3 worm cellular contexts compared by ENCODE assay signal in the genomic region with DNA sequence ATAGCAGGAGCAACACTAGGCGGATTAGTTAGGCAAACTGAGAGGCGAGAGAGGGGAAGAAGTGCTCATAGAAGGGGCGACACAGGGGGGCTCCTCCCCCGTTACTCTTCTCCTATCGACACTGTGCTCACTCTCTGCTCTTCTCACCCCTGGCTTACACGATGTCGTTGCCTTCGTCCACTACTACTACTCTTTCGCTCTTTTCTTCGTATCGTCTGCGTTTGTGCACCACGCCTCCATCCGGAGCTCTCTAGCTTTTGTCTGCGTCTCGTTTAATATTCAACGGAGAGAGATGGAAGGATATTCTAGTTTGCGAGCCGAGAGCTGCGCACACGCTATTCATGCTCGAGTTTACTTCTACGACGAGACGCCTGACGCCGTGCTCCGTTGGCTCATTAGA.
TF ChIP-seq lines count a peak whose summit lies in the region.

No protein-coding gene starts in this region.

TF ChIP-seq in whole organism, L1 larva, 84 proteins besides CTCF, POLR2A, EP300 and RAD21 (continued from another document and continues in another):
- TF ChIP-seq nhr-47 (tag; optimal IDR thresholded peaks at IDR 0.05; lab: Kevin White, UChicago), result peak; percentile 64
- TF ChIP-seq sox-4 (tag; optimal IDR thresholded peaks at IDR 0.05; lab: Kevin White, UChicago), result peak; percentile 9
- no peak for TF ChIP-seq fos-1 (tag; optimal IDR thresholded peaks at IDR 0.05; lab: Kevin White, UChicago)
- TF ChIP-seq hlh-4 (tag; optimal IDR thresholded peaks at IDR 0.05; lab: Kevin White, UChicago), result no peak
- TF ChIP-seq lir-3 (tag; optimal IDR thresholded peaks at IDR 0.05; lab: Kevin White, UChicago; ENCODE audit: poor library complexity), result no peak
- TF ChIP-seq tbx-2 (tag; optimal IDR thresholded peaks at IDR 0.05; lab: Kevin White, UChicago), result peak; percentile 42
- no peak for TF ChIP-seq nhr-90 (tag; optimal IDR thresholded peaks at IDR 0.05; lab: Kevin White, UChicago; ENCODE audit: poor library complexity)
- TF ChIP-seq ets-5 (GFP tag; IDR thresholded peaks at IDR 0.05; lab: Robert Waterston, UW), result no peak
- TF ChIP-seq mab-9 (GFP tag; IDR thresholded peaks at IDR 0.05; lab: Robert Waterston, UW), result peak; percentile 47; the same call in 1 of the 2 replicates
- peak; percentile 45; the same call in 1 of the 2 replicates for TF ChIP-seq isw-1 (GFP tag; IDR thresholded peaks at IDR 0.05; lab: Robert Waterston, UW)
- TF ChIP-seq lin-35 (GFP tag; optimal IDR thresholded peaks at IDR 0.05; lab: Kevin White, UChicago), result peak in 1 of 2 experiments; percentile 31
- no peak for TF ChIP-seq ceh-88 (GFP tag; IDR thresholded peaks at IDR 0.05; lab: Robert Waterston, UW)
- TF ChIP-seq alr-1 (tag; optimal IDR thresholded peaks at IDR 0.05; lab: Kevin White, UChicago; ENCODE audit: borderline replicate concordance), result no peak
- TF ChIP-seq ces-1 (GFP tag; optimal IDR thresholded peaks at IDR 0.05; lab: Kevin White, UChicago), result no peak
- no peak for TF ChIP-seq ceh-90 (tag; optimal IDR thresholded peaks at IDR 0.05; lab: Kevin White, UChicago)
- TF ChIP-seq sptf-1 (tag; optimal IDR thresholded peaks at IDR 0.05; lab: Kevin White, UChicago), result no peak
- no peak for TF ChIP-seq ama-1 (optimal IDR thresholded peaks at IDR 0.05; lab: Kevin White, UChicago)
- peak; percentile 42 for TF ChIP-seq skn-1 (tag; optimal IDR thresholded peaks at IDR 0.05; lab: Kevin White, UChicago)
- no peak for TF ChIP-seq lin-13 (GFP tag; optimal IDR thresholded peaks at IDR 0.05; lab: Kevin White, UChicago)
- TF ChIP-seq nhr-28 (tag; optimal IDR thresholded peaks at IDR 0.05; lab: Kevin White, UChicago), result no peak
- peak; percentile 92 for TF ChIP-seq fkh-8 (tag; optimal IDR thresholded peaks at IDR 0.05; lab: Kevin White, UChicago)
- TF ChIP-seq efl-1 (optimal IDR thresholded peaks at IDR 0.05; lab: Kevin White, UChicago), result peak; percentile 22 to 40
- TF ChIP-seq efl-1 (GFP tag; optimal IDR thresholded peaks at IDR 0.05 in 1 of 2; lab: Kevin White, UChicago), result no peak
- TF ChIP-seq C16A3.4 (tag; optimal IDR thresholded peaks at IDR 0.05; lab: Kevin White, UChicago), result no peak
- TF ChIP-seq jun-1 (tag; optimal IDR thresholded peaks at IDR 0.05; lab: Kevin White, UChicago), result peak; percentile 22
- TF ChIP-seq aha-1 (tag; optimal IDR thresholded peaks at IDR 0.05; lab: Kevin White, UChicago), result no peak
- TF ChIP-seq mef-2 (tag; optimal IDR thresholded peaks at IDR 0.05; lab: Kevin White, UChicago), result no peak
- peak; percentile 36 for TF ChIP-seq dsc-1 (tag; optimal IDR thresholded peaks at IDR 0.05; lab: Kevin White, UChicago)
- no peak for TF ChIP-seq hlh-17 (GFP tag; optimal IDR thresholded peaks at IDR 0.05; lab: Kevin White, UChicago; ENCODE audit: borderline replicate concordance)
- TF ChIP-seq C04F5.9 (tag; optimal IDR thresholded peaks at IDR 0.05; lab: Kevin White, UChicago), result no peak
- TF ChIP-seq pqm-1 (tag; optimal IDR thresholded peaks at IDR 0.05; lab: Kevin White, UChicago), result no peak
- peak in 1 of 2 experiments; percentile 31 for TF ChIP-seq egl-27 (tag; optimal IDR thresholded peaks at IDR 0.05; lab: Kevin White, UChicago)
- no peak for TF ChIP-seq sup-37 (GFP tag; optimal IDR thresholded peaks at IDR 0.05; lab: Kevin White, UChicago)
- no peak for TF ChIP-seq unc-30 (tag; optimal IDR thresholded peaks at IDR 0.05; lab: Kevin White, UChicago)
- no peak for TF ChIP-seq fkh-4 (tag; optimal IDR thresholded peaks at IDR 0.05; lab: Kevin White, UChicago; ENCODE audit: borderline replicate concordance)
- peak; percentile 64 for TF ChIP-seq nhr-71 (tag; optimal IDR thresholded peaks at IDR 0.05; lab: Kevin White, UChicago)
- TF ChIP-seq vab-15 (tag; optimal IDR thresholded peaks at IDR 0.05; lab: Kevin White, UChicago), result no peak
- TF ChIP-seq unc-86 (tag; optimal IDR thresholded peaks at IDR 0.05; lab: Kevin White, UChicago), result peak; percentile 59
- TF ChIP-seq ceh-63 (GFP tag; optimal IDR thresholded peaks at IDR 0.05; lab: Kevin White, UChicago), result peak; percentile 33
- peak; percentile 87 for TF ChIP-seq fkh-10 (GFP tag; optimal IDR thresholded peaks at IDR 0.05; lab: Kevin White, UChicago)
- TF ChIP-seq lin-15B (tag; optimal IDR thresholded peaks at IDR 0.05; lab: Kevin White, UChicago), result no peak
- TF ChIP-seq pag-3 (tag; optimal IDR thresholded peaks at IDR 0.05; lab: Kevin White, UChicago; ENCODE audit: borderline replicate concordance, insufficient read depth), result no peak

TF ChIP-seq in whole organism, L3 larva, 47 proteins besides CTCF, POLR2A, EP300 and RAD21 (continued from another document):
- TF ChIP-seq ceh-82 (tag; optimal IDR thresholded peaks at IDR 0.05; lab: Kevin White, UChicago) (no peak), unc-39 (tag; optimal IDR thresholded peaks at IDR 0.05; lab: Kevin White, UChicago) (no peak), pqm-1 (tag; optimal IDR thresholded peaks at IDR 0.05; lab: Kevin White, UChicago) (no peak), lin-39 (tag; optimal IDR thresholded peaks at IDR 0.05; lab: Kevin White, UChicago) (peak; percentile 48), tbx-2 (tag; optimal IDR thresholded peaks at IDR 0.05; lab: Kevin White, UChicago) (peak; percentile 20), elt-2 (tag; optimal IDR thresholded peaks at IDR 0.05; lab: Kevin White, UChicago) (no peak), nhr-11 (tag; optimal IDR thresholded peaks at IDR 0.05; lab: Kevin White, UChicago) (peak; percentile 28), R02D3.7 (tag; optimal IDR thresholded peaks at IDR 0.05; lab: Kevin White, UChicago) (no peak), egl-27 (tag; optimal IDR thresholded peaks at IDR 0.05; lab: Kevin White, UChicago) (no peak), ZK546.5 (tag; optimal IDR thresholded peaks at IDR 0.05; lab: Kevin White, UChicago) (no peak), nhr-43 (tag; optimal IDR thresholded peaks at IDR 0.05; lab: Kevin White, UChicago; ENCODE audit: poor library complexity, severe bottlenecking) (no peak), nhr-25 (tag; optimal IDR thresholded peaks at IDR 0.05; lab: Kevin White, UChicago) (no peak), elt-1 (tag; optimal IDR thresholded peaks at IDR 0.05; lab: Kevin White, UChicago) (no peak), snpc-4 (tag; optimal IDR thresholded peaks at IDR 0.05; lab: Kevin White, UChicago) (peak; percentile 17), skn-1 (tag; optimal IDR thresholded peaks at IDR 0.05; lab: Kevin White, UChicago) (no peak), mdl-1 (tag; optimal IDR thresholded peaks at IDR 0.05; lab: Kevin White, UChicago) (no peak), fkh-10 (GFP tag; optimal IDR thresholded peaks at IDR 0.05; lab: Kevin White, UChicago) (peak; percentile 68), nfya-1 (tag; optimal IDR thresholded peaks at IDR 0.05; lab: Kevin White, UChicago; ENCODE audit: insufficient read depth) (peak; percentile 85), fos-1 (tag; optimal IDR thresholded peaks at IDR 0.05; lab: Kevin White, UChicago) (no peak), fkh-2 (tag; optimal IDR thresholded peaks at IDR 0.05; lab: Kevin White, UChicago) (no peak)

TF ChIP-seq in whole organism, young adult, 124 proteins besides CTCF, POLR2A, EP300 and RAD21 (continued from another document):
- no peak for TF ChIP-seq snpc-1.1 (tag; optimal IDR thresholded peaks at IDR 0.05; lab: Kevin White, UChicago; ENCODE audit: insufficient read depth)
- no peak for TF ChIP-seq atf-7 (tag; optimal IDR thresholded peaks at IDR 0.05; lab: Kevin White, UChicago)
- no peak for TF ChIP-seq nhr-80 (tag; optimal IDR thresholded peaks at IDR 0.05; lab: Kevin White, UChicago)
- no peak for TF ChIP-seq nhr-179 (tag; optimal IDR thresholded peaks at IDR 0.05; lab: Kevin White, UChicago)
- TF ChIP-seq hmg-1.2 (GFP tag; IDR thresholded peaks at IDR 0.05; lab: Robert Waterston, UW), result peak; percentile 42; the same call in 1 of the 2 replicates
- TF ChIP-seq attf-6 (GFP tag; IDR thresholded peaks at IDR 0.05; lab: Robert Waterston, UW), result no peak
- no peak for TF ChIP-seq tlf-1 (GFP tag; optimal IDR thresholded peaks at IDR 0.05; lab: Kevin White, UChicago)
- no peak for TF ChIP-seq mes-4 (tag; optimal IDR thresholded peaks at IDR 0.05; lab: Kevin White, UChicago)
- TF ChIP-seq ceh-79 (tag; optimal IDR thresholded peaks at IDR 0.05; lab: Kevin White, UChicago), result no peak
